Fruit fly (Drosophila melanogaster): ENCODE measurements around the gene Polr3C.
"Not testable (repeated sequence)": the region's sequence is repeated elsewhere in the genome, so short reads cannot be mapped to it uniquely, and the experiment has no call there.

Polr3C gene

DNA sequence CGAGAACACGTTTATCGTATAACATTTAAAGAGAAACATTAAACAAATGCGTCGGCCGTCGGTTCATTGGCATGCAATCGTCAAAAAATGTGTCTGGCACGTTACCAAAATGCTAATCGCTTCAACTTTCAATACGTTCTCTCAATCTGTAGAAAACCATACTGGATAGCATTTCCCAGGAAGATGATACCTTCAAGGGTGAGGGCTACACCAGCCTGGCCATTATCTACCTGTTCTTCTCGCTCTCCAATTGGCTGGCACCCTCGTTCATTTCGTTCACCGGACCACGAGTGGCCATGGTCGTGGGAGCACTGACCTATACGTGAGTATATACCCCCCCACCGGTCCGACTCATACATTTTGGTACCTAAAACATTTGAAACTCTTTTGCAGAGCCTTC is 5.7 kb upstream of the Polr3C start:
- TF ChIP-seq CG8301 (tag; optimal IDR thresholded peaks at IDR 0.05) = no peak
- TF ChIP-seq CG12605 (GFP tag; IDR thresholded peaks at IDR 0.05) = no peak
- TF ChIP-seq D1 (tag; optimal IDR thresholded peaks at IDR 0.05) = no peak
- TF ChIP-seq EcR (GFP tag; optimal IDR thresholded peaks at IDR 0.05) = peak; percentile 77
- no peak for TF ChIP-seq Ets98B (GFP tag; IDR thresholded peaks at IDR 0.05)
- TF ChIP-seq CG8159 (tag; optimal IDR thresholded peaks at IDR 0.05) = no peak
- no peak for TF ChIP-seq CG32121 (GFP tag; IDR thresholded peaks at IDR 0.05)

DNA sequence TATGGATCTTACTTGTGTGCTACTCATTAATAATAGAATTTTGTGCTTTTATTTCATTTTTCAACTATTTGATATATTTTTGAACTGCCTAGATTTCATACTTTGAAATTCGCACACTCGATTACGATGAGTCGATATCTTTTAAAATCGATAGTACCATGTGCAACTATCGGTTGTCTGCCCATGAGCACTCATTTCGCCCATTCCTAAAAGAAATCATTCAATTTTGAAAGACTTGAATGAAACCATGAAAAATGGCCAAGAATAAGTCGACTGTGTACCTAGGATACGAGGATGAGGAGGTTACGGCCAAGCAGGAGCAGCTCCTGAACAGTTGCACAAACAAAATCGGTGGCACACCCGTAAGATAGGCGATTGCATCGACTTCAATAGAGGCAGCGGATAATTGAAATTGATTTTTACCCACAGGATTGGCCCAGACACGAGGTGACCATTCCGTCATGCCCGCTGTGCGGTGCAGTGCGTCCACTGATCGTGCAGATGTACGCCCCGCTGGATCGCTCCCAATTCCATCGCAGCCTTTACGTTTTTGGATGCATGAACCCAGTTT is 3.8 kb upstream of the Polr3C start, which contains the start of gene trus:
Gene trus, plus strand, starts transcription at position 204 of the 571 bp plus-strand sequence.
- TF ChIP-seq gl (tag; optimal IDR thresholded peaks at IDR 0.05) (no peak), CG8301 (tag; optimal IDR thresholded peaks at IDR 0.05) (no peak), CG15710 (tag; optimal IDR thresholded peaks at IDR 0.05) (no peak), Snoo (tag; optimal IDR thresholded peaks at IDR 0.05) (no peak), CG4496 (GFP tag; IDR thresholded peaks at IDR 0.05) (no peak), CG8159 (tag; optimal IDR thresholded peaks at IDR 0.05) (no peak), CG14655 (GFP tag; optimal IDR thresholded peaks at IDR 0.05) (no peak), CG12605 (GFP tag; IDR thresholded peaks at IDR 0.05) (no peak)

dm6 chr3R:12465198-12465597 is 5.0 kb downstream of the Polr3C start, which contains the start of gene CG5608:
Gene CG5608 (minus strand): TSS chr3R:12465298.
- not testable (repeated sequence) for TF ChIP-seq CG8301 (tag; optimal IDR thresholded peaks at IDR 0.05); CG12605 (GFP tag; IDR thresholded peaks at IDR 0.05); CG17806 (tag; optimal IDR thresholded peaks at IDR 0.05)

- not testable (repeated sequence) for TF ChIP-seq EcR (GFP tag; optimal IDR thresholded peaks at IDR 0.05); Pif1A (GFP tag; optimal IDR thresholded peaks at IDR 0.05); fd96Ca (GFP tag; IDR thresholded peaks at IDR 0.05)
These were observed 7.5 kb downstream of the Polr3C start, which contains the start of gene Hsp70Ba for dm6 chr3R:12467675-12468074. Gene Hsp70Ba (minus strand): TSS chr3R:12467776.

DNA sequence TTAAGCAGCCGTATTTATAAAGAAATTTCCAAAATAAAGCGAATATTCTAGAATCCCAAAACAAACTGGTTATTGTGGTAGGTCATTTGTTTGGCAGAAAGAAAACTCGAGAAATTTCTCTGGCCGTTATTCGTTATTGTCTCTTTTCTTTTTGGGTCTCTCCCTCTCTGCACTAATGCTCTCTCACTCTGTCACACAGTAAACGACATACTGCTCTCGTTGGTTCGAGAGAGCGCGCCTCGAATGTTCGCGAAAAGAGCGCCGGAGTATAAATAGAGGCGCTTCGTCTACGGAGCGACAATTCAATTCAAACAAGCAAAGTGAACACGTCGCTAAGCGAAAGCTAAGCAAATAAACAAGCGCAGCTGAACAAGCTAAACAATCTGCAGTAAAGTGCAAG is 42.0 kb downstream of the Polr3C start, which contains the start of gene Hsp70Bbb:
Gene Hsp70Bbb, plus strand, starts transcription at position 301 of the 400 bp plus-strand sequence.
- not testable (repeated sequence) for TF ChIP-seq Snoo (tag; optimal IDR thresholded peaks at IDR 0.05); Pif1A (GFP tag; optimal IDR thresholded peaks at IDR 0.05); CG15710 (tag; optimal IDR thresholded peaks at IDR 0.05)

dm6 chr3R:12505493-12505892 is 45.3 kb downstream of the Polr3C start, which contains the start of gene Hsp70Bb:
Gene Hsp70Bb (plus strand): TSS chr3R:12505793.
- TF ChIP-seq D1 (tag; optimal IDR thresholded peaks at IDR 0.05); rn (GFP tag; IDR thresholded peaks at IDR 0.05); fd96Ca (GFP tag; IDR thresholded peaks at IDR 0.05): not testable (repeated sequence)

DNA sequence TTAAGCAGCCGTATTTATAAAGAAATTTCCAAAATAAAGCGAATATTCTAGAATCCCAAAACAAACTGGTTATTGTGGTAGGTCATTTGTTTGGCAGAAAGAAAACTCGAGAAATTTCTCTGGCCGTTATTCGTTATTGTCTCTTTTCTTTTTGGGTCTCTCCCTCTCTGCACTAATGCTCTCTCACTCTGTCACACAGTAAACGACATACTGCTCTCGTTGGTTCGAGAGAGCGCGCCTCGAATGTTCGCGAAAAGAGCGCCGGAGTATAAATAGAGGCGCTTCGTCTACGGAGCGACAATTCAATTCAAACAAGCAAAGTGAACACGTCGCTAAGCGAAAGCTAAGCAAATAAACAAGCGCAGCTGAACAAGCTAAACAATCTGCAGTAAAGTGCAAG is 48.6 kb downstream of the Polr3C start, which contains the start of gene Hsp70Bc:
Gene Hsp70Bc, plus strand, starts transcription at position 301 of the 400 bp plus-strand sequence.
- TF ChIP-seq EcR (GFP tag; optimal IDR thresholded peaks at IDR 0.05); Snoo (tag; optimal IDR thresholded peaks at IDR 0.05); D1 (tag; optimal IDR thresholded peaks at IDR 0.05): not testable (repeated sequence)

Measured in whole organism, pupa.